Fruit fly (Drosophila melanogaster): ENCODE data around the gene CG6749.

Gene CG6749

dm6 chr3L:9763389-9763917 lies 29.8 kb upstream of the CG6749 start, which contains the start of gene Ae2:
Gene Ae2 (plus strand): TSS chr3L:9763544.
- TF ChIP-seq CG10669 (GFP tag; optimal IDR thresholded peaks at IDR 0.05): no peak
- peak; percentile 70 for TF ChIP-seq vri (GFP tag; optimal IDR thresholded peaks at IDR 0.05)
- peak; percentile 69 for TF ChIP-seq Eip78C (GFP tag)
- no peak for TF ChIP-seq pdm3 (GFP tag; optimal IDR thresholded peaks at IDR 0.05)
- TF ChIP-seq CG11902 (GFP tag; optimal IDR thresholded peaks at IDR 0.05): no peak
- TF ChIP-seq Gug (GFP tag; IDR thresholded peaks at IDR 0.05): no peak
- no peak for TF ChIP-seq CG4318 (GFP tag; optimal IDR thresholded peaks at IDR 0.05)
- peak; percentile 60 for TF ChIP-seq svp (GFP tag)
- no peak for TF ChIP-seq Sox15 (GFP tag; optimal IDR thresholded peaks at IDR 0.05)
- TF ChIP-seq spab (GFP tag; optimal IDR thresholded peaks at IDR 0.05): no peak
- peak; percentile 15 for TF ChIP-seq CG3919 (GFP tag; optimal IDR thresholded peaks at IDR 0.05)
- no peak for TF ChIP-seq CG7368 (GFP tag; optimal IDR thresholded peaks at IDR 0.05)
- peak; percentile 52 for TF ChIP-seq dsx (GFP tag; optimal IDR thresholded peaks at IDR 0.05; ENCODE audit: poor library complexity, severe bottlenecking)
- no peak for TF ChIP-seq CG6792 (GFP tag; optimal IDR thresholded peaks at IDR 0.05)
- TF ChIP-seq CG1621 (tag; optimal IDR thresholded peaks at IDR 0.05): peak; percentile 82
- TF ChIP-seq Sox102F (GFP tag; optimal IDR thresholded peaks at IDR 0.05): peak; percentile 47
- 0 out of 3 replicates have a peak, but pooled peaks have one; percentile 21 for TF ChIP-seq CG8119 (GFP tag; IDR thresholded peaks at IDR 0.05)
- TF ChIP-seq CG6276 (GFP tag; optimal IDR thresholded peaks at IDR 0.05): no peak
- no peak for TF ChIP-seq CG6808 (GFP tag; optimal IDR thresholded peaks at IDR 0.05)
- TF ChIP-seq Eip75B (GFP tag; optimal IDR thresholded peaks at IDR 0.05): peak; percentile 2
- TF ChIP-seq esn (GFP tag; optimal IDR thresholded peaks at IDR 0.05): peak; percentile 34
- TF ChIP-seq CG9139 (GFP tag; optimal IDR thresholded peaks at IDR 0.05): no peak
- TF ChIP-seq fkh (GFP tag; optimal IDR thresholded peaks at IDR 0.05): no peak
- TF ChIP-seq ss (GFP tag; optimal IDR thresholded peaks at IDR 0.05): peak in 1 of 2 experiments; percentile 67
- TF ChIP-seq CG10631 (GFP tag; optimal IDR thresholded peaks at IDR 0.05): no peak
- TF ChIP-seq cyc (GFP tag; optimal IDR thresholded peaks at IDR 0.05): no peak
- peak; percentile 71; the same call in 2 of the 3 replicates for TF ChIP-seq CG6163 (GFP tag; IDR thresholded peaks at IDR 0.05)
- TF ChIP-seq CG6854 (GFP tag; optimal IDR thresholded peaks at IDR 0.05): peak; percentile 57
- TF ChIP-seq topi (GFP tag; optimal IDR thresholded peaks at IDR 0.05): peak; percentile 21

- TF ChIP-seq OdsH (GFP tag; optimal IDR thresholded peaks at IDR 0.05) (no peak), fd59A (GFP tag; optimal IDR thresholded peaks at IDR 0.05) (no peak), achi (GFP tag; optimal IDR thresholded peaks at IDR 0.05) (peak; percentile 9), Hr4 (GFP tag; optimal IDR thresholded peaks at IDR 0.05) (no peak), CG6792 (GFP tag; optimal IDR thresholded peaks at IDR 0.05) (no peak), cyc (GFP tag; optimal IDR thresholded peaks at IDR 0.05) (no peak), CG8632 (GFP tag; optimal IDR thresholded peaks at IDR 0.05) (no peak), CG11762 (GFP tag; optimal IDR thresholded peaks at IDR 0.05; ENCODE audit: insufficient read depth) (no peak), Sox15 (GFP tag; optimal IDR thresholded peaks at IDR 0.05) (no peak), Sox102F (GFP tag; optimal IDR thresholded peaks at IDR 0.05) (peak; percentile 2), CG6854 (GFP tag; optimal IDR thresholded peaks at IDR 0.05) (peak; percentile 36), salr (GFP tag; optimal IDR thresholded peaks at IDR 0.05) (no peak), CG7368 (GFP tag; optimal IDR thresholded peaks at IDR 0.05) (no peak), pdm3 (GFP tag; optimal IDR thresholded peaks at IDR 0.05) (no peak), Eip78C (GFP tag) (peak; percentile 87), dac (GFP tag; optimal IDR thresholded peaks at IDR 0.05) (no peak), CG10631 (GFP tag; optimal IDR thresholded peaks at IDR 0.05) (no peak), vri (GFP tag; optimal IDR thresholded peaks at IDR 0.05) (peak; percentile 25), Hr39 (GFP tag; optimal IDR thresholded peaks at IDR 0.05) (no peak), topi (GFP tag; optimal IDR thresholded peaks at IDR 0.05) (no peak), CG1621 (tag; optimal IDR thresholded peaks at IDR 0.05) (no peak), CG11902 (GFP tag; optimal IDR thresholded peaks at IDR 0.05) (no peak), CG15336 (GFP tag; IDR thresholded peaks at IDR 0.05) (peak; percentile 56; the same call in 1 of the 2 replicates), Smox (GFP tag; optimal IDR thresholded peaks at IDR 0.05) (no peak), Ets21C (GFP tag; optimal IDR thresholded peaks at IDR 0.05) (no peak), Lpt (GFP tag; optimal IDR thresholded peaks at IDR 0.05) (no peak), CG3919 (GFP tag; optimal IDR thresholded peaks at IDR 0.05) (peak; percentile 48), CG10669 (GFP tag; optimal IDR thresholded peaks at IDR 0.05) (no peak), CG34406 (GFP tag; optimal IDR thresholded peaks at IDR 0.05) (no peak), CG31627 (GFP tag; optimal IDR thresholded peaks at IDR 0.05) (no peak), spab (GFP tag; optimal IDR thresholded peaks at IDR 0.05) (no peak), lz (GFP tag; optimal IDR thresholded peaks at IDR 0.05) (no peak), Sox14 (GFP tag; optimal IDR thresholded peaks at IDR 0.05) (peak; percentile 14), CG6276 (GFP tag; optimal IDR thresholded peaks at IDR 0.05) (peak; percentile 75), acj6 (GFP tag; optimal IDR thresholded peaks at IDR 0.05) (no peak)
These were observed 28.5 kb upstream of the CG6749 start for dm6 chr3L:9762036-9762597.
